Worm (Caenorhabditis elegans) whole organism, L4 larva: ENCODE data around the gene cnnm-5.

ENCODE experiments used
- F10B5.3 ChIP-seq: sonication (generic microtip); optimal IDR thresholded peaks from 2 replicates; lab custom pipeline; 2016; ENCODE audit warnings: mild to moderate bottlenecking, missing genetic modification characterization, missing compliant biosample characterization
- F26F4.8 ChIP-seq: fragments of 200-800 bp; sonication (Bioruptor generic); conservative IDR thresholded peaks from 2 replicates; pipeline ENCODE4 v1.3.6; 2022; ENCODE audit warnings: missing genetic modification characterization, missing compliant biosample characterization
- F37D6.2 ChIP-seq: sonication (generic microtip); optimal IDR thresholded peaks from 2 replicates; lab custom pipeline; 2016; ENCODE audit warnings: mild to moderate bottlenecking, missing genetic modification characterization, missing compliant biosample characterization
- Y105C5A.15 ChIP-seq: fragments of 200-800 bp; sonication (Bioruptor generic); IDR thresholded peaks from 2 replicates; pipeline ENCODE4 v1.3.6; 2022; ENCODE audit warnings: missing genetic modification characterization, missing compliant biosample characterization
- Y48G9A.11 ChIP-seq: fragments of 200-800 bp; sonication (Bioruptor generic); IDR thresholded peaks from 2 replicates; pipeline ENCODE4 v1.3.6; 2022; ENCODE audit warnings: missing genetic modification reagents, missing genetic modification characterization, missing compliant biosample characterization
- Y75B8A.6 ChIP-seq: fragments of 200-800 bp; sonication (Bioruptor generic); IDR thresholded peaks from 2 replicates; pipeline ENCODE4 v1.3.6; 2022; ENCODE audit warnings: missing genetic modification reagents, missing genetic modification characterization, missing compliant biosample characterization
- ZK337.2 ChIP-seq: fragments of 200-800 bp; sonication (Bioruptor generic); IDR thresholded peaks from 2 replicates; pipeline ENCODE4 v1.3.6; 2022; ENCODE audit warnings: missing genetic modification reagents, missing genetic modification characterization, missing compliant biosample characterization
- ZK546.5 ChIP-seq, 2 experiments: sonication (generic microtip); optimal IDR thresholded peaks; 2 replicates each; lab custom pipeline; 2017; ENCODE audit warnings: missing biosample characterization in 2 of 2, missing genetic modification characterization in 2 of 2
- aha-1 ChIP-seq: fragments of 150-350 bp; peaks from one replicate; lab custom pipeline; 2014; ENCODE audit warnings: missing biosample characterization, missing genetic modification characterization
- attf-4 ChIP-seq: sonication (generic microtip); optimal IDR thresholded peaks from 3 replicates; lab custom pipeline; 2017; ENCODE audit warnings: missing biosample characterization, missing genetic modification characterization
- ceh-20 ChIP-seq: fragments of 200-800 bp; sonication (Bioruptor generic); IDR thresholded peaks from 2 replicates; pipeline ENCODE4 v1.3.6; 2022; ENCODE audit warnings: missing genetic modification reagents, missing genetic modification characterization, missing compliant biosample characterization
- ceh-28 ChIP-seq: fragments of 150-350 bp; optimal IDR thresholded peaks from 2 replicates; lab custom pipeline; 2014; ENCODE audit warnings: missing biosample characterization, missing genetic modification reagents, missing genetic modification characterization
- ceh-82 ChIP-seq: sonication (generic microtip); optimal IDR thresholded peaks from 2 replicates; lab custom pipeline; 2017; ENCODE audit warnings: missing biosample characterization, missing genetic modification characterization
- cey-2 ChIP-seq: sonication (generic microtip); optimal IDR thresholded peaks from 3 replicates; lab custom pipeline; 2017; ENCODE audit warnings: missing genetic modification characterization, mild to moderate bottlenecking, missing compliant biosample characterization, antibody characterized with exemption, borderline replicate concordance; ENCODE audit not compliant: insufficient read depth
- daf-12 ChIP-seq: fragments of 150-350 bp; optimal IDR thresholded peaks from 2 replicates; lab custom pipeline; 2014; ENCODE audit warnings: missing biosample characterization, missing genetic modification reagents, missing genetic modification characterization
- daf-19 ChIP-seq: fragments of 200-800 bp; sonication (Bioruptor generic); conservative IDR thresholded peaks from 2 replicates; pipeline ENCODE4 v1.3.6; 2022; ENCODE audit warnings: missing genetic modification characterization, missing compliant biosample characterization
- daf-8 ChIP-seq: fragments of 200-800 bp; sonication (Bioruptor generic); IDR thresholded peaks from 2 replicates; pipeline ENCODE4 v1.3.6; 2022; ENCODE audit warnings: missing genetic modification characterization, missing compliant biosample characterization
- dmd-8 ChIP-seq: fragments of 200-800 bp; sonication (Bioruptor generic); IDR thresholded peaks from 2 replicates; pipeline ENCODE4 v1.3.6; 2022; ENCODE audit warnings: missing genetic modification characterization, missing compliant biosample characterization
- dmd-9 ChIP-seq: fragments of 200-800 bp; sonication (Bioruptor generic); IDR thresholded peaks from 2 replicates; pipeline ENCODE4 v1.3.6; 2022; ENCODE audit warnings: missing genetic modification reagents, missing genetic modification characterization, missing compliant biosample characterization
- dpl-1 ChIP-seq: fragments of 150-350 bp; optimal IDR thresholded peaks from 2 replicates; lab custom pipeline; 2014; ENCODE audit warnings: missing biosample characterization, missing genetic modification reagents, missing genetic modification characterization
- duxl-1 ChIP-seq: sonication (generic microtip); optimal IDR thresholded peaks from 2 replicates; lab custom pipeline; 2016; ENCODE audit warnings: mild to moderate bottlenecking, missing genetic modification characterization, moderate library complexity, missing compliant biosample characterization; ENCODE audit not compliant: poor library complexity
- dve-1 ChIP-seq: sonication (generic microtip); optimal IDR thresholded peaks from 2 replicates; lab custom pipeline; 2017; ENCODE audit warnings: antibody characterized with exemption, mild to moderate bottlenecking, missing genetic modification characterization, missing compliant biosample characterization; ENCODE audit not compliant: insufficient read depth
- egl-43 ChIP-seq: fragments of 200-800 bp; sonication (Bioruptor generic); IDR thresholded peaks from 2 replicates; pipeline ENCODE4 v1.3.6; 2022; ENCODE audit warnings: missing genetic modification reagents, missing genetic modification characterization, missing compliant biosample characterization
- fos-1 ChIP-seq: fragments of 150-350 bp; optimal IDR thresholded peaks from 2 replicates; lab custom pipeline; 2014; ENCODE audit warnings: missing biosample characterization, missing genetic modification characterization
- gei-8 ChIP-seq: fragments of 200-800 bp; sonication (Bioruptor generic); optimal IDR thresholded peaks from 2 replicates; lab custom pipeline; 2018; ENCODE audit warnings: mild to moderate bottlenecking, missing genetic modification characterization, missing compliant biosample characterization
- hif-1 ChIP-seq, 2 experiments: sonication (generic microtip); optimal IDR thresholded peaks; 2 replicates each; lab custom pipeline; 2016 to 2017; ENCODE audit warnings: missing compliant biosample characterization in 2 of 2, missing genetic modification characterization in 2 of 2, missing genetic modification reagents in 2 of 2, missing genotype in 2 of 2, mild to moderate bottlenecking in 1 of 2
- hlh-11 ChIP-seq: fragments of 200-800 bp; sonication (Bioruptor generic); optimal IDR thresholded peaks from 2 replicates; lab custom pipeline; 2018; ENCODE audit warnings: mild to moderate bottlenecking, missing genetic modification characterization, missing compliant biosample characterization
- lin-1 ChIP-seq: fragments of 200-800 bp; sonication (Bioruptor generic); IDR thresholded peaks from 2 replicates; pipeline ENCODE4 v1.3.6; 2022; ENCODE audit warnings: missing genetic modification reagents, missing genetic modification characterization, missing compliant biosample characterization
- lin-15B ChIP-seq: fragments of 150-350 bp; sonication (generic microtip); optimal IDR thresholded peaks from 3 replicates; lab custom pipeline; 2014; ENCODE audit warnings: missing biosample characterization, missing genetic modification characterization
- lin-29 ChIP-seq: fragments of 200-800 bp; sonication (Bioruptor generic); IDR thresholded peaks from 2 replicates; pipeline ENCODE4 v1.3.6; 2022; ENCODE audit warnings: missing genetic modification reagents, missing genetic modification characterization, missing compliant biosample characterization
- lin-38 ChIP-seq: fragments of 200-800 bp; sonication (Bioruptor generic); IDR thresholded peaks from 2 replicates; pipeline ENCODE4 v1.3.6; 2022; ENCODE audit warnings: missing genetic modification reagents, missing genetic modification characterization, missing compliant biosample characterization
- madf-5 ChIP-seq, 2 experiments: fragments of 200-800 bp; sonication (Bioruptor generic); IDR thresholded peaks; 2 replicates each; pipeline ENCODE4 v1.3.6; 2022; ENCODE audit warnings: missing compliant biosample characterization in 2 of 2, missing genetic modification characterization in 2 of 2
- mdt-29 ChIP-seq: fragments of 200-800 bp; sonication (Bioruptor generic); IDR thresholded peaks from 2 replicates; pipeline ENCODE4 v1.3.6; 2022; ENCODE audit warnings: missing genetic modification reagents, missing genetic modification characterization, missing compliant biosample characterization
- nhr-102 ChIP-seq: sonication (generic microtip); optimal IDR thresholded peaks from 2 replicates; lab custom pipeline; 2016; ENCODE audit warnings: mild to moderate bottlenecking, missing genetic modification characterization, moderate library complexity, missing compliant biosample characterization
- nhr-11 ChIP-seq: fragments of 150-350 bp; optimal IDR thresholded peaks from 2 replicates; lab custom pipeline; 2014; ENCODE audit warnings: missing biosample characterization, missing genetic modification characterization
- nhr-25 ChIP-seq: sonication (generic microtip); optimal IDR thresholded peaks from 2 replicates; lab custom pipeline; 2017; ENCODE audit warnings: missing genetic modification characterization, mild to moderate bottlenecking, missing compliant biosample characterization, antibody characterized with exemption, moderate library complexity, borderline replicate concordance; ENCODE audit not compliant: insufficient read depth
- nhr-28 ChIP-seq: fragments of 150-350 bp; optimal IDR thresholded peaks from 2 replicates; lab custom pipeline; 2014; ENCODE audit warnings: missing biosample characterization, missing genetic modification characterization
- nhr-76 ChIP-seq: fragments of 150-350 bp; optimal IDR thresholded peaks from 2 replicates; lab custom pipeline; 2014; ENCODE audit warnings: missing biosample characterization, missing genetic modification characterization
- pha-4 ChIP-seq, 2 experiments: fragments of 150-350 bp in 1 of 2; fragments of 200-800 bp in 1 of 2; sonication (Bioruptor generic) in 1 of 2; IDR thresholded peaks in 1 of 2; optimal IDR thresholded peaks in 1 of 2; 2 replicates each; pipeline versions ENCODE4 v1.3.6 to Lab custom; 2014 to 2022; ENCODE audit warnings: missing genetic modification characterization in 2 of 2, missing genetic modification reagents in 2 of 2, missing biosample characterization in 1 of 2, missing compliant biosample characterization in 1 of 2
- php-3 ChIP-seq: fragments of 200-800 bp; sonication (Bioruptor generic); IDR thresholded peaks from 2 replicates; pipeline ENCODE4 v1.3.6; 2022; ENCODE audit warnings: missing genetic modification reagents, missing genetic modification characterization, missing compliant biosample characterization
- pqm-1 ChIP-seq: sonication (generic microtip); optimal IDR thresholded peaks from 2 replicates; lab custom pipeline; 2017; ENCODE audit warnings: missing biosample characterization, missing genetic modification characterization
- saeg-2 ChIP-seq: fragments of 200-800 bp; sonication (Bioruptor generic); IDR thresholded peaks from 2 replicates; pipeline ENCODE4 v1.3.6; 2022; ENCODE audit warnings: missing genetic modification reagents, missing genetic modification characterization, missing compliant biosample characterization
- skn-1 ChIP-seq: fragments of 150-350 bp; optimal IDR thresholded peaks from 2 replicates; lab custom pipeline; 2014; ENCODE audit warnings: missing biosample characterization, missing genetic modification characterization
- spr-1 ChIP-seq: sonication (generic microtip); optimal IDR thresholded peaks from 2 replicates; lab custom pipeline; 2016; ENCODE audit warnings: mild to moderate bottlenecking, missing genetic modification characterization, missing compliant biosample characterization
- spr-3 ChIP-seq: fragments of 200-800 bp; sonication (Bioruptor generic); optimal IDR thresholded peaks from 2 replicates; lab custom pipeline; 2018; ENCODE audit warnings: mild to moderate bottlenecking, missing genetic modification characterization, missing compliant biosample characterization
- tra-1 ChIP-seq: fragments of 200-800 bp; sonication (Bioruptor generic); IDR thresholded peaks from 2 replicates; pipeline ENCODE4 v1.3.6; 2022; ENCODE audit warnings: missing genetic modification reagents, missing genetic modification characterization, missing compliant biosample characterization
- zag-1 ChIP-seq: fragments of 150-350 bp; optimal IDR thresholded peaks from 2 replicates; lab custom pipeline; 2014; ENCODE audit warnings: missing biosample characterization, missing genetic modification characterization
- zip-11 ChIP-seq: fragments of 200-800 bp; sonication (Bioruptor generic); IDR thresholded peaks from 2 replicates; pipeline ENCODE4 v1.3.6; 2022; ENCODE audit warnings: missing genetic modification characterization, missing compliant biosample characterization
- zip-2 ChIP-seq: fragments of 150-350 bp; optimal IDR thresholded peaks from 2 replicates; lab custom pipeline; 2014; ENCODE audit warnings: missing biosample characterization, missing genetic modification characterization
- ztf-7 ChIP-seq: fragments of 150-350 bp; optimal IDR thresholded peaks from 2 replicates; lab custom pipeline; 2014; ENCODE audit warnings: missing biosample characterization, missing genetic modification characterization

Gene cnnm-5

DNA sequence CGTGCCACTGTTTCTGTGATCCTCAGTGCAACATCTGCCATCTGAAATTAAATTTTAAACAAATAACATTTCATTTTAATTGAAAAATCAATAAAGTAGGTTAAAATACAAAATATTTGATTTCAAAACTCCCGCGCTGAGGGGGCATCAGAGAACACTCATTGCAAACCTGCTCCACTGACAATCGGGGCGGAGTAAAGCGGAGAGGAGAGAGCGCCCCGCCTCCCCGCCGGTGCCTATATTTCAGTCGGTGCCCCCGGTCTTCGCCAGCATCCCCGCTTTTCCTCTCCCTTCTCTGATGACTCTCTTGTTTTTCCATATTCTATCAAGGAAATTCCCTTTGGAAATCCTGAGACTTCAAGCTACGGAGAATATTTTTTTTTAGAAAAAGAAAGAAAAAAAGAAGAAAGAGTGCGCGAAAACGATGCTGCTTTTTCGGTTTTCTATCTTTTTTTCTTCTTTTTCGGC, 33.9 kb upstream of the cnnm-5 start, which contains the start of gene brc-1 (continued):
- peak; percentile 83 for TF ChIP-seq dve-1 (tag; lab: Kevin White, UChicago)
- peak; percentile 55; the same call in 1 of the 2 replicates for TF ChIP-seq lin-1 (GFP tag; lab: Robert Waterston, UW)
- no peak for TF ChIP-seq gei-8 (GFP tag; lab: Kevin White, UChicago)
- no peak for TF ChIP-seq cey-2 (tag; lab: Kevin White, UChicago)
- TF ChIP-seq zip-2 (tag; lab: Kevin White, UChicago), result no peak
- no peak for TF ChIP-seq fos-1
- peak; percentile 92 for TF ChIP-seq hlh-11 (tag; lab: Kevin White, UChicago)
- TF ChIP-seq zag-1 (tag; lab: Kevin White, UChicago), result no peak
- no peak; the same call in none of the 2 replicates for TF ChIP-seq tra-1 (GFP tag; lab: Robert Waterston, UW)
- TF ChIP-seq ZK337.2 (GFP tag; lab: Robert Waterston, UW), result no peak
- TF ChIP-seq ztf-7 (tag; lab: Kevin White, UChicago), result peak; percentile 1
- TF ChIP-seq spr-1 (tag; lab: Kevin White, UChicago), result peak; percentile 15
- peak; percentile 66 for TF ChIP-seq lin-15B (tag; lab: Kevin White, UChicago)
- TF ChIP-seq lin-38 (GFP tag; lab: Robert Waterston, UW), result peak; percentile 97
- peak; percentile 30 for TF ChIP-seq spr-3
- no peak for TF ChIP-seq zip-11 (GFP tag; lab: Robert Waterston, UW)
- TF ChIP-seq hif-1 (tag; optimal IDR thresholded peaks at IDR 0.05; lab: Kevin White, UChicago), result peak; percentile 33 to 90
- TF ChIP-seq Y75B8A.6, result peak; percentile 41; the same call in 1 of the 2 replicates
- TF ChIP-seq aha-1 (tag; lab: Kevin White, UChicago), result peak; percentile 97
- no peak for TF ChIP-seq madf-5 (GFP tag; IDR thresholded peaks at IDR 0.05; lab: Robert Waterston, UW)
- no peak for TF ChIP-seq daf-19 (GFP tag; lab: Robert Waterston, UW)
- no peak for TF ChIP-seq Y105C5A.15 (GFP tag; lab: Robert Waterston, UW)
- peak; percentile 81 for TF ChIP-seq nhr-11
- TF ChIP-seq nhr-28 (tag; lab: Kevin White, UChicago), result peak; percentile 77
- TF ChIP-seq skn-1, result no peak
- TF ChIP-seq attf-4, result no peak
- TF ChIP-seq dpl-1, result peak; percentile 93
- TF ChIP-seq pqm-1 (tag; lab: Kevin White, UChicago), result peak; percentile 35
- no peak for TF ChIP-seq F10B5.3 (tag; lab: Kevin White, UChicago)
- peak; percentile 75 for TF ChIP-seq dmd-9 (GFP tag; lab: Robert Waterston, UW)
- peak; percentile 69 for TF ChIP-seq pha-4 (GFP tag; IDR thresholded peaks at IDR 0.05; lab: Robert Waterston, UW)
- TF ChIP-seq pha-4 (tag; optimal IDR thresholded peaks at IDR 0.05; lab: Kevin White, UChicago), result no peak
- TF ChIP-seq daf-8 (GFP tag; lab: Robert Waterston, UW), result no peak
- no peak for TF ChIP-seq lin-29 (GFP tag; lab: Robert Waterston, UW)
- TF ChIP-seq Y48G9A.11 (GFP tag; lab: Robert Waterston, UW), result no peak
- no peak for TF ChIP-seq mdt-29
- peak; percentile 83 for TF ChIP-seq ceh-20 (GFP tag; lab: Robert Waterston, UW)
- TF ChIP-seq nhr-25, result peak; percentile 62
- no peak for TF ChIP-seq nhr-76
- TF ChIP-seq egl-43 (GFP tag; lab: Robert Waterston, UW), result peak; percentile 85
- peak; percentile 69 for TF ChIP-seq F37D6.2 (tag; lab: Kevin White, UChicago)
- TF ChIP-seq dmd-8 (GFP tag; lab: Robert Waterston, UW), result no peak; the same call in 1 of the 2 replicates
- TF ChIP-seq ZK546.5 (tag; optimal IDR thresholded peaks at IDR 0.05; lab: Kevin White, UChicago), result no peak
- no peak for TF ChIP-seq ceh-82 (tag; lab: Kevin White, UChicago)
- no peak for TF ChIP-seq F26F4.8 (GFP tag; lab: Robert Waterston, UW)
- peak; percentile 39 for TF ChIP-seq nhr-102 (tag; lab: Kevin White, UChicago)
- TF ChIP-seq php-3 (GFP tag; lab: Robert Waterston, UW), result no peak
- no peak for TF ChIP-seq ceh-28
- TF ChIP-seq saeg-2 (GFP tag; lab: Robert Waterston, UW), result 0 out of 2 replicates have a peak, but pooled peaks have one; percentile 8
- TF ChIP-seq daf-12 (tag; lab: Kevin White, UChicago), result no peak
- TF ChIP-seq duxl-1 (tag; lab: Kevin White, UChicago), result peak; percentile 56
